Worm (Caenorhabditis elegans): ENCODE results near the gene chil-19.

ce11 chrII:9412086-9412608 lies 42.1 kb downstream of the chil-19 start, which contains the start of gene arrd-3:
- TF ChIP-seq snpc-4 (tag; optimal IDR thresholded peaks at IDR 0.05) (no peak), lin-39 (tag; optimal IDR thresholded peaks at IDR 0.05) (no peak), nhr-12 (tag; optimal IDR thresholded peaks at IDR 0.05) (no peak), nhr-6 (tag; optimal IDR thresholded peaks at IDR 0.05) (no peak), ceh-82 (tag; optimal IDR thresholded peaks at IDR 0.05) (no peak), nhr-25 (tag; optimal IDR thresholded peaks at IDR 0.05) (no peak), nhr-10 (tag; optimal IDR thresholded peaks at IDR 0.05) (no peak), nhr-11 (tag; optimal IDR thresholded peaks at IDR 0.05) (no peak), ztf-11 (tag; optimal IDR thresholded peaks at IDR 0.05) (no peak), elt-3 (tag; optimal IDR thresholded peaks at IDR 0.05) (no peak), unc-62 (GFP tag; optimal IDR thresholded peaks at IDR 0.05) (no peak), fos-1 (tag; optimal IDR thresholded peaks at IDR 0.05) (peak; percentile 94)

Measured in whole organism, L2 larva.